Fruit fly (Drosophila melanogaster): ENCODE data around the gene CG43783.

Gene CG43783

dm6 chr3L:8920710-8921109 is 33.4 kb downstream of the CG43783 start (continued):
- peak; percentile 79 for TF ChIP-seq gem (tag; optimal IDR thresholded peaks at IDR 0.05)
- TF ChIP-seq scrt (GFP tag; optimal IDR thresholded peaks at IDR 0.05) = peak; percentile 52
- peak; percentile 57; the same call in 1 of the 2 replicates for TF ChIP-seq Rx (GFP tag; IDR thresholded peaks at IDR 0.05)
- TF ChIP-seq Fer2 (tag; optimal IDR thresholded peaks at IDR 0.05) = no peak
- TF ChIP-seq Lpt (GFP tag; optimal IDR thresholded peaks at IDR 0.05) = no peak
- TF ChIP-seq CG3847 (GFP tag; IDR thresholded peaks at IDR 0.05) = no peak; the same call in 1 of the 2 replicates
- TF ChIP-seq br (optimal IDR thresholded peaks at IDR 0.05) = no peak
- TF ChIP-seq Abd-B (GFP tag; optimal IDR thresholded peaks at IDR 0.05) = no peak
- peak; percentile 42 for TF ChIP-seq CG12659 (GFP tag; optimal IDR thresholded peaks at IDR 0.05)
- TF ChIP-seq Taf1 (GFP tag; IDR thresholded peaks at IDR 0.05) = 0 out of 2 replicates have a peak, but pooled peaks have one; percentile 28
- no peak; the same call in 1 of the 2 replicates for TF ChIP-seq CG32532 (GFP tag; IDR thresholded peaks at IDR 0.05)
- TF ChIP-seq zen2 (GFP tag; IDR thresholded peaks at IDR 0.05; ENCODE audit: partially characterized antibody) = no peak
- TF ChIP-seq Dip3 (GFP tag; optimal IDR thresholded peaks at IDR 0.05) = peak; percentile 64
- no peak for TF ChIP-seq mirr (GFP tag; optimal IDR thresholded peaks at IDR 0.05)
- no peak for TF ChIP-seq Jarid2 (GFP tag; optimal IDR thresholded peaks at IDR 0.05)
- peak; percentile 67; the same call in 1 of the 2 replicates for TF ChIP-seq Xrp1 (GFP tag; IDR thresholded peaks at IDR 0.05)
- peak; percentile 68 for TF ChIP-seq bcd (GFP tag; optimal IDR thresholded peaks at IDR 0.05)
- peak; percentile 54; the same call in 1 of the 2 replicates for TF ChIP-seq CG14014 (GFP tag; IDR thresholded peaks at IDR 0.05)
- no peak for TF ChIP-seq Spps (tag; optimal IDR thresholded peaks at IDR 0.05)
- TF ChIP-seq CG11696 (GFP tag; IDR thresholded peaks at IDR 0.05) = no peak
- TF ChIP-seq sqz (GFP tag; optimal IDR thresholded peaks at IDR 0.05) = no peak
- no peak for TF ChIP-seq CG17186 (GFP tag; optimal IDR thresholded peaks at IDR 0.05)
- TF ChIP-seq h (optimal IDR thresholded peaks at IDR 0.05) = no peak
- TF ChIP-seq emc (GFP tag; optimal IDR thresholded peaks at IDR 0.05) = no peak
- TF ChIP-seq psq (GFP tag; optimal IDR thresholded peaks at IDR 0.05) = no peak
- peak; percentile 62 for TF ChIP-seq CG8924 (tag; optimal IDR thresholded peaks at IDR 0.05)
- peak; percentile 31 for TF ChIP-seq Nf-YB (GFP tag; optimal IDR thresholded peaks at IDR 0.05)
- TF ChIP-seq CG2120 (GFP tag; optimal IDR thresholded peaks at IDR 0.05) = peak; percentile 70
- peak; percentile 93 for TF ChIP-seq sens (GFP tag)
- peak; percentile 29 for TF ChIP-seq CG6683 (GFP tag; optimal IDR thresholded peaks at IDR 0.05)
- TF ChIP-seq B-H1 (GFP tag; IDR thresholded peaks at IDR 0.05) = peak; percentile 60; the same call in 2 of the 3 replicates
- TF ChIP-seq Ada2b (GFP tag; IDR thresholded peaks at IDR 0.05) = peak; percentile 80
- TF ChIP-seq CG12236 (GFP tag; optimal IDR thresholded peaks at IDR 0.05) = peak; percentile 20
- peak; percentile 52; the same call in 1 of the 3 replicates for TF ChIP-seq CG7357 (GFP tag; IDR thresholded peaks at IDR 0.05)
- TF ChIP-seq Oaz (GFP tag; IDR thresholded peaks at IDR 0.05) = no peak
- TF ChIP-seq CG1529 (GFP tag; optimal IDR thresholded peaks at IDR 0.05) = peak; percentile 54
- TF ChIP-seq CG11504 (tag; optimal IDR thresholded peaks at IDR 0.05) = peak; percentile 85
- no peak for TF ChIP-seq CG16813 (GFP tag; IDR thresholded peaks at IDR 0.05; ENCODE audit: partially characterized antibody)
- no peak for TF ChIP-seq crp (GFP tag; optimal IDR thresholded peaks at IDR 0.05)
- TF ChIP-seq Dek (tag; optimal IDR thresholded peaks at IDR 0.05) = peak; percentile 56
- TF ChIP-seq CG32767 (GFP tag; IDR thresholded peaks at IDR 0.05) = no peak
- peak; percentile 50 for TF ChIP-seq gcm (GFP tag; optimal IDR thresholded peaks at IDR 0.05)
- TF ChIP-seq D (optimal IDR thresholded peaks at IDR 0.05) = no peak
- peak; percentile 29 for TF ChIP-seq D (GFP tag; optimal IDR thresholded peaks at IDR 0.05)
- TF ChIP-seq CG2129 (GFP tag; IDR thresholded peaks at IDR 0.05; ENCODE audit: partially characterized antibody) = no peak
- TF ChIP-seq HmgD (GFP tag; optimal IDR thresholded peaks at IDR 0.05) = no peak
- TF ChIP-seq CG17829 (tag; optimal IDR thresholded peaks at IDR 0.05) = peak; percentile 62
- TF ChIP-seq CG12391 (tag; optimal IDR thresholded peaks at IDR 0.05) = peak; percentile 68
- no peak for TF ChIP-seq NC2α (GFP tag; optimal IDR thresholded peaks at IDR 0.05)
- peak; percentile 80 for TF ChIP-seq CG7839 (tag; optimal IDR thresholded peaks at IDR 0.05)
- no peak for TF ChIP-seq C15 (GFP tag; IDR thresholded peaks at IDR 0.05)
- TF ChIP-seq CG17612 (GFP tag; IDR thresholded peaks at IDR 0.05) = no peak

Data from whole organism, embryonic.